Worm (Caenorhabditis elegans) whole organism, L3 larva: ENCODE measurements around the gene M142.8.

ENCODE experiments used
- R02D3.7 ChIP-seq: fragments of 150-350 bp; optimal IDR thresholded peaks from 2 replicates; lab custom pipeline; 2014; ENCODE audit warnings: missing biosample characterization, missing genetic modification characterization
- aly-2 ChIP-seq: fragments of 150-350 bp; optimal IDR thresholded peaks from 2 replicates; lab custom pipeline; 2014; ENCODE audit warnings: missing biosample characterization, missing genetic modification characterization
- ceh-16 ChIP-seq: sonication (generic microtip); optimal IDR thresholded peaks from 2 replicates; lab custom pipeline; 2017; ENCODE audit warnings: missing biosample characterization, missing genetic modification characterization
- ceh-28 ChIP-seq: fragments of 150-350 bp; optimal IDR thresholded peaks from 2 replicates; lab custom pipeline; 2014; ENCODE audit warnings: missing biosample characterization, missing genetic modification reagents, missing genetic modification characterization
- ceh-82 ChIP-seq: fragments of 150-350 bp; optimal IDR thresholded peaks from 2 replicates; lab custom pipeline; 2014; ENCODE audit warnings: missing biosample characterization, missing genetic modification characterization
- ceh-9 ChIP-seq: sonication (generic microtip); optimal IDR thresholded peaks from 2 replicates; lab custom pipeline; 2018; ENCODE audit warnings: missing biosample characterization, missing genetic modification characterization
- elt-2 ChIP-seq: sonication (generic microtip); optimal IDR thresholded peaks from 2 replicates; lab custom pipeline; 2016; ENCODE audit warnings: missing genetic modification reagents, mild to moderate bottlenecking, missing genetic modification characterization, missing compliant biosample characterization
- elt-3 ChIP-seq, 3 experiments: fragments of 150-350 bp in 1 of 3; sonication (generic microtip) in 2 of 3; optimal IDR thresholded peaks; 2 replicates in 2 of 3; 4 replicates in 1 of 3; lab custom pipeline; 2014 to 2017; ENCODE audit warnings: missing biosample characterization in 3 of 3, missing genetic modification characterization in 3 of 3
- fos-1 ChIP-seq: fragments of 150-350 bp; optimal IDR thresholded peaks from 2 replicates; lab custom pipeline; 2014; ENCODE audit warnings: missing biosample characterization, missing genetic modification characterization
- hmg-11 ChIP-seq: sonication (generic microtip); optimal IDR thresholded peaks from 2 replicates; lab custom pipeline; 2016; ENCODE audit warnings: missing genetic modification characterization, missing compliant biosample characterization
- jun-1 ChIP-seq: fragments of 150-350 bp; optimal IDR thresholded peaks from 2 replicates; lab custom pipeline; 2014; ENCODE audit warnings: missing biosample characterization, missing genetic modification reagents, missing genetic modification characterization
- lin-39 ChIP-seq: fragments of 150-350 bp; optimal IDR thresholded peaks from 2 replicates; lab custom pipeline; 2018; ENCODE audit warnings: missing biosample characterization, missing genetic modification reagents, missing genetic modification characterization
- lsy-12 ChIP-seq: sonication (generic microtip); optimal IDR thresholded peaks from 2 replicates; lab custom pipeline; 2016; ENCODE audit warnings: mild to moderate bottlenecking, missing genetic modification characterization, missing compliant biosample characterization
- mdl-1 ChIP-seq: fragments of 150-350 bp; optimal IDR thresholded peaks from 2 replicates; lab custom pipeline; 2014; ENCODE audit warnings: missing biosample characterization, missing genetic modification characterization
- mml-1 ChIP-seq: fragments of 150-350 bp; sonication (generic microtip); optimal IDR thresholded peaks from 3 replicates; lab custom pipeline; 2014; ENCODE audit warnings: missing biosample characterization, missing genetic modification characterization
- nfya-1 ChIP-seq: sonication (generic microtip); optimal IDR thresholded peaks from 2 replicates; lab custom pipeline; 2017; ENCODE audit warnings: missing genetic modification characterization, mild to moderate bottlenecking, missing compliant biosample characterization, antibody characterized with exemption, moderate library complexity; ENCODE audit not compliant: insufficient read depth
- nhr-23 ChIP-seq: fragments of 150-350 bp; optimal IDR thresholded peaks from 2 replicates; lab custom pipeline; 2014; ENCODE audit warnings: missing biosample characterization, missing genetic modification reagents, missing genetic modification characterization
- nhr-237 ChIP-seq: fragments of 150-350 bp; optimal IDR thresholded peaks from 2 replicates; lab custom pipeline; 2014; ENCODE audit warnings: missing biosample characterization, missing genetic modification characterization
- nhr-25 ChIP-seq: sonication (generic microtip); optimal IDR thresholded peaks from 2 replicates; lab custom pipeline; 2017; ENCODE audit warnings: missing biosample characterization, missing genetic modification characterization
- nhr-28 ChIP-seq: fragments of 150-350 bp; optimal IDR thresholded peaks from 2 replicates; lab custom pipeline; 2014; ENCODE audit warnings: missing biosample characterization, missing genetic modification characterization
- nhr-43 ChIP-seq: sonication (generic microtip); optimal IDR thresholded peaks from 2 replicates; lab custom pipeline; 2016; ENCODE audit warnings: mild to moderate bottlenecking, missing genetic modification characterization, missing compliant biosample characterization; ENCODE audit not compliant: poor library complexity, severe bottlenecking
- nhr-76 ChIP-seq: fragments of 150-350 bp; sonication (generic microtip); optimal IDR thresholded peaks from 5 replicates; lab custom pipeline; 2014; ENCODE audit warnings: missing biosample characterization, missing genetic modification characterization
- nhr-77 ChIP-seq: fragments of 150-350 bp; optimal IDR thresholded peaks from 2 replicates; lab custom pipeline; 2014; ENCODE audit warnings: missing biosample characterization, missing genetic modification characterization
- pha-4 ChIP-seq: fragments of 150-350 bp; optimal IDR thresholded peaks from 2 replicates; lab custom pipeline; 2014; ENCODE audit warnings: missing biosample characterization, missing genetic modification reagents, missing genetic modification characterization
- pqm-1 ChIP-seq: fragments of 150-350 bp; optimal IDR thresholded peaks from 2 replicates; lab custom pipeline; 2017; ENCODE audit warnings: missing biosample characterization, missing genetic modification characterization, inconsistent platforms
- skn-1 ChIP-seq: fragments of 150-350 bp; optimal IDR thresholded peaks from 2 replicates; lab custom pipeline; 2014; ENCODE audit warnings: missing biosample characterization, missing genetic modification characterization
- unc-39 ChIP-seq: sonication (generic microtip); optimal IDR thresholded peaks from 4 replicates; lab custom pipeline; 2017; ENCODE audit warnings: missing biosample characterization, missing genetic modification characterization
- unc-62 ChIP-seq: fragments of 150-350 bp; sonication (generic microtip); optimal IDR thresholded peaks from 4 replicates; lab custom pipeline; 2014; ENCODE audit warnings: missing biosample characterization, missing genetic modification reagents, missing genetic modification characterization
- zag-1 ChIP-seq: fragments of 150-350 bp; optimal IDR thresholded peaks from 2 replicates; lab custom pipeline; 2014; ENCODE audit warnings: missing biosample characterization, missing genetic modification characterization
- ztf-11 ChIP-seq: fragments of 150-350 bp; optimal IDR thresholded peaks from 2 replicates; lab custom pipeline; 2014; ENCODE audit warnings: missing biosample characterization, missing genetic modification characterization

Gene M142.8

DNA sequence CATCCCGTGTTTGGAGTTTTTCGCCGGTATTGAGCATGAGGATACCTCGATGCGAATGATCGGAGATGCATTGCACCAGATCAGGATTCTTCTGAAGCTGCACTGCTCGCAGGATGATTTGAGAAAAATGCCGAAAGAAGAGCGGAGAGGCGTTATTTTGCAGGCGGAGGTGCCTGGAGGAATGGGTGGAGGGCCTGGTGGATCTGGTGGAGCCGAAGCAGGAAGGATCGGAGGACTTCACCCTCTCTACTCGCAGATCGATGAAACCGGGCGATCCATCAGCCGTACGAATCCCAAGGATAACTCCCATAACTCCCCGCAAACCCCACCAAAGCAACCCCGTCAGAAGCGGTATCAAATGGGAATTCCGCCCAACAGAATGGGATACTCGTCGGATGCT is 5.8 kb downstream of the M142.8 start:
- TF ChIP-seq ceh-16 (tag; lab: Kevin White, UChicago), result no peak

ce11 chrIII:10942905-10943304 is 9.5 kb downstream of the M142.8 start:
- no peak for TF ChIP-seq zag-1
- TF ChIP-seq ceh-16 (tag; lab: Kevin White, UChicago), result no peak
- TF ChIP-seq pha-4, result no peak
- no peak for TF ChIP-seq mdl-1 (tag; lab: Kevin White, UChicago)
- no peak for TF ChIP-seq nhr-28 (tag; lab: Kevin White, UChicago)
- TF ChIP-seq unc-62 (GFP tag; lab: Kevin White, UChicago), result no peak
- no peak for TF ChIP-seq skn-1 (tag; lab: Kevin White, UChicago)
- no peak for TF ChIP-seq nhr-237
- no peak for TF ChIP-seq ceh-28 (tag; lab: Kevin White, UChicago)
- TF ChIP-seq elt-3 (tag; optimal IDR thresholded peaks at IDR 0.05; lab: Kevin White, UChicago), result no peak
- no peak for TF ChIP-seq nhr-43 (tag; lab: Kevin White, UChicago)
- TF ChIP-seq jun-1 (tag; lab: Kevin White, UChicago), result no peak
- no peak for TF ChIP-seq ztf-11
- no peak for TF ChIP-seq nfya-1 (tag; lab: Kevin White, UChicago)
- no peak for TF ChIP-seq R02D3.7 (tag; lab: Kevin White, UChicago)

DNA sequence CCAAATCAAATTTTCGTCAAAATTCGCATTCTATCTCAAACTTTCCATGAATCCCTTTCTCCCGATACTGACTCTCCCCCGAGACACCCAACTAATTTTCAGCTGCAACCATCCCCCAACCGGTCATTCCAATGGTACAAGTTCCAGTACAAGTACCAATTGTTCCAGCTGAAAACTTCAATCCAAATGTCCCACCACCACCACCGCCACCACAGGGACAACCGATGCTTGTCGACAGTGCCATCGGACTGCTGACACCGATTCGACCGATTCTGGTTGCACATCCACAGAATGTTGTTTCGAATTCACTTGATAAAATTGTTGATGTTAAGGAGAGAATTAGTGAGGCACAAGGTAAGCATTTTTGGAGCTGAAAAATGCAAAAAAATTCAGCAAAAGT is 12.1 kb downstream of the M142.8 start:
- TF ChIP-seq ceh-28 (tag; lab: Kevin White, UChicago) (no peak), fos-1 (tag; lab: Kevin White, UChicago) (no peak), unc-62 (GFP tag; lab: Kevin White, UChicago) (no peak), jun-1 (tag; lab: Kevin White, UChicago) (no peak), ceh-82 (tag; lab: Kevin White, UChicago) (no peak), skn-1 (tag; lab: Kevin White, UChicago) (no peak), lsy-12 (no peak), nhr-76 (tag; lab: Kevin White, UChicago) (no peak), nhr-25 (tag; lab: Kevin White, UChicago) (no peak), nhr-43 (tag; lab: Kevin White, UChicago) (no peak), nhr-77 (no peak), unc-39 (tag; lab: Kevin White, UChicago) (no peak), aly-2 (tag; lab: Kevin White, UChicago) (no peak), lin-39 (tag; lab: Kevin White, UChicago) (no peak), zag-1 (no peak), pqm-1 (tag; lab: Kevin White, UChicago) (no peak), elt-2 (tag; lab: Kevin White, UChicago) (no peak), ceh-9 (tag; lab: Kevin White, UChicago) (no peak), hmg-11 (no peak), nhr-237 (no peak)

ce11 chrIII:10947155-10947554 is 13.7 kb downstream of the M142.8 start, which contains the start of gene strd-1:
Gene strd-1 (plus strand): TSS chrIII:10947455.
- TF ChIP-seq pha-4 (no peak), ceh-82 (tag; lab: Kevin White, UChicago) (no peak), skn-1 (tag; lab: Kevin White, UChicago) (no peak), unc-39 (tag; lab: Kevin White, UChicago) (no peak), mml-1 (tag; lab: Kevin White, UChicago) (no peak), elt-3 (tag; optimal IDR thresholded peaks at IDR 0.05; lab: Kevin White, UChicago) (no peak), nfya-1 (tag; lab: Kevin White, UChicago) (no peak)

DNA sequence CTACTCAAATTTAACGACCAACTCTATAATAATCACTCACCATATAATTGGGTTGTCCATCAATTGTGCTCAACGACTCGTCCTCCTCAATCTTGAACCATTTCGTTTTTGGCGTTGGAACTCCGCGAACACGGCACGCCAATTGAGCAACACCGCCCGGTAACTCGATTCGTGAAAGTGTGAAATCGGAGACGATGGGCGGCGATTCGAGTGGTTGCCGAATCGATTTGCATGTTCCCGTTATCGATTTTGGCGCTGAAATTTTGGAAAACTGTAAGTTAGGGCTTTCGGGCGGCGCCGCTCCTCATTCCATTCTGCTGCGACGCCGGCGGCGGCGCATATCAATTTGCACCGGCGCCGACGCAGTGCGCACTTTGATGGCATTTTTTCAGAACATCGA is 18.3 kb downstream of the M142.8 start:
- TF ChIP-seq pha-4 (no peak), nhr-76 (tag; lab: Kevin White, UChicago) (no peak), unc-62 (GFP tag; lab: Kevin White, UChicago) (no peak), ceh-82 (tag; lab: Kevin White, UChicago) (no peak), nhr-43 (tag; lab: Kevin White, UChicago) (no peak), fos-1 (tag; lab: Kevin White, UChicago) (no peak), R02D3.7 (tag; lab: Kevin White, UChicago) (no peak), unc-39 (tag; lab: Kevin White, UChicago) (no peak), ztf-11 (no peak), nhr-23 (no peak)

- TF ChIP-seq nhr-28 (tag; lab: Kevin White, UChicago) (no peak), elt-2 (tag; lab: Kevin White, UChicago) (no peak), ceh-28 (tag; lab: Kevin White, UChicago) (peak; percentile 51), hmg-11 (no peak)
These were observed 19.7 kb downstream of the M142.8 start, which contains the start of gene zig-5 for ce11 chrIII:10953160-10953559. Gene zig-5 (minus strand): TSS chrIII:10953508.
